Worm (Caenorhabditis elegans) whole organism, young adult: ENCODE data around the gene T12G3.2.

Experiments
- B0035.1 ChIP-seq: sonication (generic microtip); optimal IDR thresholded peaks from 2 replicates; lab custom pipeline; 2016; ENCODE audit warnings: missing genetic modification characterization, mild to moderate bottlenecking, missing compliant biosample characterization, missing genotype, missing genetic modification reagents
- F23B12.7 ChIP-seq: sonication (generic microtip); optimal IDR thresholded peaks from 2 replicates; lab custom pipeline; 2017; ENCODE audit warnings: missing genetic modification characterization, mild to moderate bottlenecking, missing compliant biosample characterization, antibody characterized with exemption, moderate library complexity; ENCODE audit not compliant: insufficient read depth
- F33H1.4 ChIP-seq: fragments of 200-800 bp; sonication (Bioruptor generic); IDR thresholded peaks from 2 replicates; pipeline ENCODE4 v1.3.6; 2022; ENCODE audit warnings: missing genetic modification reagents, missing genetic modification characterization, missing compliant biosample characterization
- F49E8.2 ChIP-seq: sonication (generic microtip); optimal IDR thresholded peaks from 3 replicates; lab custom pipeline; 2017; ENCODE audit warnings: missing genetic modification characterization, mild to moderate bottlenecking, missing compliant biosample characterization, antibody characterized with exemption, moderate library complexity; ENCODE audit not compliant: insufficient read depth
- F52B5.7 ChIP-seq: sonication (generic microtip); optimal IDR thresholded peaks from 2 replicates; lab custom pipeline; 2016; ENCODE audit warnings: mild to moderate bottlenecking, missing genetic modification characterization, missing compliant biosample characterization
- T26A5.8 ChIP-seq: sonication (generic microtip); optimal IDR thresholded peaks from 2 replicates; lab custom pipeline; 2016; ENCODE audit warnings: missing genetic modification characterization, missing compliant biosample characterization
- Y56A3A.18 ChIP-seq: fragments of 200-800 bp; sonication (Bioruptor generic); IDR thresholded peaks from 2 replicates; pipeline ENCODE4 v1.3.6; 2022; ENCODE audit warnings: missing genetic modification reagents, missing genetic modification characterization, missing compliant biosample characterization
- Y67H2A.10 ChIP-seq: fragments of 200-800 bp; sonication (Bioruptor generic); conservative IDR thresholded peaks from 2 replicates; pipeline ENCODE4 v1.3.6; 2022; ENCODE audit warnings: missing genetic modification reagents, missing genetic modification characterization, missing compliant biosample characterization
- akir-1 ChIP-seq: fragments of 200-800 bp; sonication (Bioruptor generic); optimal IDR thresholded peaks from 2 replicates; lab custom pipeline; 2018; ENCODE audit warnings: mild to moderate bottlenecking, missing genetic modification characterization, moderate library complexity, missing compliant biosample characterization
- aptf-2 ChIP-seq: fragments of 200-800 bp; sonication (Bioruptor generic); conservative IDR thresholded peaks from 2 replicates; pipeline ENCODE4 v1.3.6; 2022; ENCODE audit warnings: missing genetic modification reagents, missing genetic modification characterization, missing compliant biosample characterization
- athp-1 ChIP-seq: sonication (generic microtip); optimal IDR thresholded peaks from 2 replicates; lab custom pipeline; 2017; ENCODE audit warnings: mild to moderate bottlenecking, missing genetic modification characterization, missing compliant biosample characterization
- attf-6 ChIP-seq: fragments of 200-800 bp; sonication (Bioruptor generic); IDR thresholded peaks from 2 replicates; pipeline ENCODE4 v1.3.6; 2022; ENCODE audit warnings: missing genetic modification reagents, missing genetic modification characterization, missing compliant biosample characterization
- ccch-3 ChIP-seq: fragments of 200-800 bp; sonication (Bioruptor generic); optimal IDR thresholded peaks from 2 replicates; lab custom pipeline; 2018; ENCODE audit warnings: mild to moderate bottlenecking, missing genetic modification characterization, missing compliant biosample characterization
- ceh-79 ChIP-seq: sonication (generic microtip); optimal IDR thresholded peaks from 2 replicates; lab custom pipeline; 2017; ENCODE audit warnings: mild to moderate bottlenecking, missing genetic modification characterization, missing compliant biosample characterization
- chd-7 ChIP-seq: sonication (generic microtip); optimal IDR thresholded peaks from 2 replicates; lab custom pipeline; 2016; ENCODE audit warnings: mild to moderate bottlenecking, missing genetic modification characterization, moderate library complexity, missing compliant biosample characterization
- dox-1 ChIP-seq: fragments of 200-800 bp; sonication (Bioruptor generic); IDR thresholded peaks from 2 replicates; pipeline ENCODE4 v1.3.6; 2022; ENCODE audit warnings: missing genetic modification reagents, missing genetic modification characterization, missing compliant biosample characterization
- dpff-1 ChIP-seq: sonication (generic microtip); optimal IDR thresholded peaks from 2 replicates; lab custom pipeline; 2017; ENCODE audit warnings: mild to moderate bottlenecking, missing genetic modification characterization, missing compliant biosample characterization
- egl-18 ChIP-seq: fragments of 200-800 bp; sonication (Bioruptor generic); IDR thresholded peaks from 2 replicates; pipeline ENCODE4 v1.3.6; 2022; ENCODE audit warnings: missing genetic modification reagents, missing genetic modification characterization, missing compliant biosample characterization
- egl-44 ChIP-seq: fragments of 200-800 bp; sonication (Bioruptor generic); IDR thresholded peaks from 2 replicates; pipeline ENCODE4 v1.3.6; 2022; ENCODE audit warnings: missing genetic modification reagents, missing genetic modification characterization, missing compliant biosample characterization
- hlh-12 ChIP-seq: sonication (generic microtip); optimal IDR thresholded peaks from 2 replicates; lab custom pipeline; 2016; ENCODE audit warnings: missing genetic modification characterization, missing compliant biosample characterization
- let-607 ChIP-seq, 2 experiments: fragments of 200-800 bp in 1 of 2; sonication (Bioruptor generic) in 1 of 2; sonication (generic microtip) in 1 of 2; optimal IDR thresholded peaks; 2 replicates each; lab custom pipeline; 2016 to 2018; ENCODE audit warnings: mild to moderate bottlenecking in 2 of 2, missing compliant biosample characterization in 2 of 2, missing genetic modification characterization in 2 of 2, moderate library complexity in 2 of 2, missing genotype in 1 of 2
- lin-35 ChIP-seq, 3 experiments: fragments of 150-350 bp in 2 of 3; sonication (generic microtip) in 1 of 3; optimal IDR thresholded peaks; 2 replicates each; lab custom pipeline; 2014 to 2018; ENCODE audit warnings: missing biosample characterization in 3 of 3, missing genetic modification characterization in 3 of 3, missing genetic modification reagents in 3 of 3
- lin-40 ChIP-seq: sonication (generic microtip); optimal IDR thresholded peaks from 2 replicates; lab custom pipeline; 2016; ENCODE audit warnings: missing genetic modification characterization, mild to moderate bottlenecking, missing compliant biosample characterization, missing genotype, missing genetic modification reagents
- lir-1 ChIP-seq: fragments of 200-800 bp; sonication (Bioruptor generic); conservative IDR thresholded peaks from 2 replicates; pipeline ENCODE4 v1.3.6; 2022; ENCODE audit warnings: missing genetic modification reagents, missing genetic modification characterization, missing compliant biosample characterization
- nfya-1 ChIP-seq: sonication (generic microtip); optimal IDR thresholded peaks from 2 replicates; lab custom pipeline; 2017; ENCODE audit warnings: antibody characterized with exemption, missing compliant biosample characterization, missing genetic modification characterization, borderline replicate concordance; ENCODE audit not compliant: insufficient read depth
- nfya-2 ChIP-seq: fragments of 200-800 bp; sonication (Bioruptor generic); IDR thresholded peaks from 2 replicates; pipeline ENCODE4 v1.3.6; 2022; ENCODE audit warnings: missing genetic modification reagents, missing genetic modification characterization, missing compliant biosample characterization
- nfyb-1 ChIP-seq: fragments of 200-800 bp; sonication (Bioruptor generic); IDR thresholded peaks from 2 replicates; pipeline ENCODE4 v1.3.6; 2022; ENCODE audit warnings: missing genetic modification reagents, missing genetic modification characterization, missing compliant biosample characterization
- nhr-120 ChIP-seq: fragments of 200-800 bp; sonication (Bioruptor generic); IDR thresholded peaks from 2 replicates; pipeline ENCODE4 v1.3.6; 2022; ENCODE audit warnings: missing genetic modification characterization, missing compliant biosample characterization
- nhr-90 ChIP-seq: sonication (generic microtip); optimal IDR thresholded peaks from 2 replicates; lab custom pipeline; 2016; ENCODE audit warnings: missing genotype, mild to moderate bottlenecking, missing genetic modification characterization, missing compliant biosample characterization
- pha-4 ChIP-seq: fragments of 150-350 bp; sonication (generic microtip); optimal IDR thresholded peaks from 2 replicates; lab custom pipeline; 2014; ENCODE audit warnings: missing biosample characterization, missing genetic modification reagents, missing genetic modification characterization
- sdz-38 ChIP-seq: sonication (generic microtip); optimal IDR thresholded peaks from 2 replicates; lab custom pipeline; 2016; ENCODE audit warnings: missing genotype, missing genetic modification characterization, missing compliant biosample characterization
- sptf-2 ChIP-seq: fragments of 200-800 bp; sonication (Bioruptor generic); optimal IDR thresholded peaks from 2 replicates; lab custom pipeline; 2018; ENCODE audit warnings: mild to moderate bottlenecking, missing genetic modification characterization, missing compliant biosample characterization
- tbp1 ChIP-seq: fragments of 200-800 bp; sonication (Bioruptor generic); optimal IDR thresholded peaks from 2 replicates; lab custom pipeline; 2018; ENCODE audit warnings: mild to moderate bottlenecking, missing genetic modification characterization, missing compliant biosample characterization
- tbx-9 ChIP-seq: sonication (generic microtip); optimal IDR thresholded peaks from 2 replicates; lab custom pipeline; 2016; ENCODE audit warnings: borderline replicate concordance, missing genetic modification characterization, inconsistent platforms, missing compliant biosample characterization
- unc-62 ChIP-seq: fragments of 150-350 bp; optimal IDR thresholded peaks from 2 replicates; lab custom pipeline; 2014; ENCODE audit warnings: missing biosample characterization, missing genetic modification reagents, missing genetic modification characterization
- ztf-28 ChIP-seq: fragments of 200-800 bp; sonication (Bioruptor generic); IDR thresholded peaks from 2 replicates; pipeline ENCODE4 v1.3.6; 2022; ENCODE audit warnings: missing genetic modification reagents, missing genetic modification characterization, missing compliant biosample characterization

The T12G3.2 gene

ce11 chrIV:12021360-12021759 is 25.4 kb downstream of the T12G3.2 start:
- no peak for TF ChIP-seq F23B12.7 (tag; lab: Kevin White, UChicago)
- no peak for TF ChIP-seq sdz-38
- TF ChIP-seq aptf-2: no peak
- TF ChIP-seq nhr-90: no peak
- TF ChIP-seq lin-35 (GFP tag; optimal IDR thresholded peaks at IDR 0.05; lab: Kevin White, UChicago): no peak

DNA sequence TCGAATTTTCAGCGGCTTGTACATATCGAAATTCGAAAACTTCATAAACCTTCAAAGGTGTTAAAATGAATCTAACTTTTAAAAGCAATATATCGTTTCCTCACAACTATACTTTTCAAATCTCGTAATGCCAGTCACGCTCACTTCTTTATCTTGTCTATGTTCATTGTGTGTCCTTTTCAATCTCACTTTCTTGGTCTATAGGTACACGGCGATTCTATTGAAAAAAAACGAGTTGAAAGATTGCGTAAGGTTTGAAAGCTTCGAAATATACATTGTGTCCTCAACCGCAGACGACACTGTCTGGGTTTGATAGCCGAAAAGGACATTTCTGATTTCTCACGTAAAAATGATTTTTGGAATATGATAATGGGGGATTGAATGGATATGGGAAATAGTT is 27.8 kb downstream of the T12G3.2 start:
- TF ChIP-seq ccch-3 (GFP tag; lab: Kevin White, UChicago): no peak
- no peak for TF ChIP-seq akir-1 (GFP tag; lab: Kevin White, UChicago)
- TF ChIP-seq aptf-2: no peak
- no peak for TF ChIP-seq F49E8.2 (tag; lab: Kevin White, UChicago)
- no peak for TF ChIP-seq tbx-9 (tag; lab: Kevin White, UChicago)
- no peak for TF ChIP-seq nfyb-1 (GFP tag; lab: Robert Waterston, UW)
- no peak for TF ChIP-seq ztf-28 (GFP tag; lab: Robert Waterston, UW)
- no peak for TF ChIP-seq hlh-12 (tag; lab: Kevin White, UChicago)
- TF ChIP-seq unc-62: no peak
- TF ChIP-seq pha-4 (tag; lab: Kevin White, UChicago): no peak
- no peak for TF ChIP-seq nfya-2 (GFP tag; lab: Robert Waterston, UW)

DNA sequence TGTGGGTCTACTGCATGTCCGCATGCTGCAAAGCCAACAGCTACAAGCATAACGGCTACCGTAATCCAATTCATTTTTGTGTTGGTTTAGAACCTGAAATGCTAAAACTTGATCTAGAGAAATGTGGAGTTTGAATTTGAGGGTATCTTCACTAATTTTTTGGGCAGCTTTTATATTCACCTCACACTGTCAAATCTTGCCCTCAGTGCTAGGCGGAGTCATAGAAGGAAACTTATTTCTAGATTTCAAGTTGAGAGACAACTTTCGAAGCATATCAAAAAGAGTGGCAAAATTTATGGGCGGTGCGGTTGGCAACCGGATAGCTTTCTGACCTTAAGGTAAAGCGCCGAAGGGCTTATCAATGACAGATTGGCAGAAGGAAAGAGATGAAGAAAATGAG is 31.2 kb downstream of the T12G3.2 start, which contains the start of gene lips-6:
TSS of gene lips-6 (minus strand) at position 101 of the 400 bp plus-strand sequence.
- TF ChIP-seq Y56A3A.18 (GFP tag; lab: Robert Waterston, UW): no peak
- TF ChIP-seq F33H1.4 (GFP tag; lab: Robert Waterston, UW): no peak
- no peak for TF ChIP-seq egl-44 (GFP tag; lab: Robert Waterston, UW)
- TF ChIP-seq ztf-28 (GFP tag; lab: Robert Waterston, UW): no peak

DNA sequence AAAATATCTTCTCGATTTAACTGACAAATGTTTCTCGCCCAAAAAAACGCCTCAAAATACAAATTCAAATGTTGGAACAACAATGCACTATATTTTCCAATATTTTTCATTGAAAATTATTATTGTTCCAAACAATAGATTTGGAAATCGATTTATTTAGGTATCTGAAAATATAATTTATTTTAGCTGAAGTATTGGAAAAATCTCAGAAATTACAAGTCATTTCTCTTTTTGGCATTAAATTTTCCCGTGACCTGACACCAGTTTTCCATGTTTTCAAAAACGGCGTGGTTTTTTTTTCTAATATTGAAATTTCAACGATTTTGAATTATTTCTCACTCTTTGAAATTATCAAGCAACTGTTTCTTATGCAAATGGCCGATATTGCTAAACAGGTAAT is 33.6 kb downstream of the T12G3.2 start, which contains the start of gene spe-17:
TSS of gene spe-17 (plus strand) at position 301 of the 400 bp plus-strand sequence.
- TF ChIP-seq F52B5.7 (tag; lab: Kevin White, UChicago): no peak
- TF ChIP-seq ceh-79 (tag; lab: Kevin White, UChicago): no peak
- no peak for TF ChIP-seq tbp1
- no peak for TF ChIP-seq sptf-2 (GFP tag; lab: Kevin White, UChicago)
- no peak for TF ChIP-seq chd-7 (tag; lab: Kevin White, UChicago)
- no peak for TF ChIP-seq egl-18
- no peak for TF ChIP-seq dpff-1 (tag; lab: Kevin White, UChicago)
- no peak for TF ChIP-seq dox-1 (GFP tag; lab: Robert Waterston, UW)
- no peak for TF ChIP-seq let-607 (tag; optimal IDR thresholded peaks at IDR 0.05; lab: Kevin White, UChicago)
- TF ChIP-seq nfya-1 (tag; lab: Kevin White, UChicago): no peak
- no peak for TF ChIP-seq T26A5.8
- no peak for TF ChIP-seq Y67H2A.10 (GFP tag; lab: Robert Waterston, UW)
- TF ChIP-seq athp-1: no peak
- TF ChIP-seq B0035.1 (tag; lab: Kevin White, UChicago): no peak
- no peak for TF ChIP-seq lin-40 (tag; lab: Kevin White, UChicago)
- TF ChIP-seq nhr-120 (GFP tag; lab: Robert Waterston, UW): no peak
- no peak for TF ChIP-seq unc-62
- no peak for TF ChIP-seq lir-1 (GFP tag; lab: Robert Waterston, UW)
- TF ChIP-seq attf-6 (GFP tag; lab: Robert Waterston, UW): no peak
